Fruit fly (Drosophila melanogaster): ENCODE measurements around the gene CG34293.

Gene CG34293

DNA sequence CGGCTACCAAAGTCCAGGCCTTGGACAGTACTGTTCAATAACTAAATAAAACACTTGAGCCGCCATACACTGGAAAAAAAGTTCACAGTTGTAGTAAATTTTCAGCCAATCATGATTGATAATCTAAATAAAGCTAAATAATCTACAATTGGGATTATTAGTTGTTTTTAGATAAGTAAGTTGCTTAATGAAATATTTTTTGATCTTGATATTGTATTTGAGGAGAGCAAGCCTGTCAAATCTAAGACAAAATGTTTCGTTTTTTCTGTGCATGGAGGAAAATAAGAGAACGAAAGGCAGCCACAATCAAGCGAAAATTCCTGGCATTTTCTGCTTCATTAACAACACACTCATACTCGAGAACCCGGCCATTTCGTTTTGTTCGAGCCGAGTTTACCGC lies 5.8 kb upstream of the CG34293 start (continued):
- peak; percentile 90 for TF ChIP-seq Eip78C (GFP tag)
- TF ChIP-seq CG6854 (GFP tag; optimal IDR thresholded peaks at IDR 0.05), result peak; percentile 72
- peak; percentile 20 for TF ChIP-seq dsx (GFP tag; optimal IDR thresholded peaks at IDR 0.05; ENCODE audit: poor library complexity, severe bottlenecking)
- no peak for TF ChIP-seq CG16779 (tag; optimal IDR thresholded peaks at IDR 0.05)
- TF ChIP-seq svp (GFP tag), result peak; percentile 89
- TF ChIP-seq CG6163 (GFP tag; IDR thresholded peaks at IDR 0.05), result no peak; the same call in 2 of the 3 replicates
- peak; percentile 29 for TF ChIP-seq CG11902 (GFP tag; optimal IDR thresholded peaks at IDR 0.05)
- TF ChIP-seq CG32006 (GFP tag; optimal IDR thresholded peaks at IDR 0.05), result no peak
- no peak for TF ChIP-seq eg (GFP tag; IDR thresholded peaks at IDR 0.05)

DNA sequence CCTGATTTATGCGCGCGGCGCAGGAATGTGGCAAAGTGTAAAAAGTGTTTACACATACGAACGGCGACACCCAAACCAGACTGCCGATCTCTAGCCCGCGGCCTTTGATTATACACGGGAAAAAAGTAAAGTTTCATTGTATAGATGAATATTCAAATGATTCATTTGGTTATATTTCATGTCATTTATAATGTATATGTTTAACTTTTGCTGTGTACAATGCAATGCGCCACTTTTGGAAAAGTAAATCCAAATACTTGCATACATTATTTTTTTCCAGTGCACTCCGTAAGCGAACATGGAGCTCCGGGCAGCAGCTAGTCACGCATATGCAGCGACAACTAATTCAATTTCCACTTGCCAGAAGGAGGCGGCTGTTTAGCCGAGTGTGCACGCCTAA lies 2.0 kb upstream of the CG34293 start:
- TF ChIP-seq Sox14 (GFP tag; optimal IDR thresholded peaks at IDR 0.05) (peak; percentile 57), CG6163 (GFP tag; IDR thresholded peaks at IDR 0.05) (peak; percentile 89), pdm3 (GFP tag; optimal IDR thresholded peaks at IDR 0.05) (peak; percentile 70), CG4318 (GFP tag; optimal IDR thresholded peaks at IDR 0.05) (peak; percentile 84), Met (GFP tag; optimal IDR thresholded peaks at IDR 0.05) (no peak), CG11294 (GFP tag; IDR thresholded peaks at IDR 0.05) (peak; percentile 78), CG15336 (GFP tag; IDR thresholded peaks at IDR 0.05) (peak; percentile 94), Hr4 (GFP tag; optimal IDR thresholded peaks at IDR 0.05) (peak; percentile 90), dsx (GFP tag; optimal IDR thresholded peaks at IDR 0.05; ENCODE audit: poor library complexity, severe bottlenecking) (peak; percentile 64), Eip78C (GFP tag) (peak; percentile 93), CG10631 (GFP tag; optimal IDR thresholded peaks at IDR 0.05) (peak; percentile 68), CG6808 (GFP tag; optimal IDR thresholded peaks at IDR 0.05) (peak; percentile 66), Ets21C (GFP tag; optimal IDR thresholded peaks at IDR 0.05) (no peak), fd85E (GFP tag; optimal IDR thresholded peaks at IDR 0.05) (no peak), lz (GFP tag; optimal IDR thresholded peaks at IDR 0.05) (no peak), CG6276 (GFP tag; optimal IDR thresholded peaks at IDR 0.05) (peak; percentile 93), acj6 (GFP tag; optimal IDR thresholded peaks at IDR 0.05) (peak; percentile 51), CG9139 (GFP tag; optimal IDR thresholded peaks at IDR 0.05) (peak; percentile 39), CG16779 (tag; optimal IDR thresholded peaks at IDR 0.05) (peak; percentile 20), topi (GFP tag; optimal IDR thresholded peaks at IDR 0.05) (no peak), dac (GFP tag; optimal IDR thresholded peaks at IDR 0.05) (peak; percentile 84), CG6854 (GFP tag; optimal IDR thresholded peaks at IDR 0.05) (no peak), Lpt (GFP tag; optimal IDR thresholded peaks at IDR 0.05) (peak; percentile 89), cyc (GFP tag; optimal IDR thresholded peaks at IDR 0.05) (no peak), CG3032 (tag; optimal IDR thresholded peaks at IDR 0.05) (peak; percentile 62), CG8119 (GFP tag; IDR thresholded peaks at IDR 0.05) (peak; percentile 95), CG8632 (GFP tag; optimal IDR thresholded peaks at IDR 0.05) (no peak), CG32006 (GFP tag; optimal IDR thresholded peaks at IDR 0.05) (peak; percentile 92), fkh (GFP tag; optimal IDR thresholded peaks at IDR 0.05) (no peak), Sox15 (GFP tag; optimal IDR thresholded peaks at IDR 0.05) (no peak), Smox (GFP tag; optimal IDR thresholded peaks at IDR 0.05) (no peak), Hr38 (GFP tag; optimal IDR thresholded peaks at IDR 0.05) (peak; percentile 9), CG10669 (GFP tag; optimal IDR thresholded peaks at IDR 0.05) (peak; percentile 47), svp (GFP tag) (peak; percentile 19), CG34406 (GFP tag; optimal IDR thresholded peaks at IDR 0.05) (no peak), esn (GFP tag; optimal IDR thresholded peaks at IDR 0.05) (no peak), spab (GFP tag; optimal IDR thresholded peaks at IDR 0.05) (peak; percentile 54), Ets96B (tag; optimal IDR thresholded peaks at IDR 0.05) (peak; percentile 63), CG3919 (GFP tag; optimal IDR thresholded peaks at IDR 0.05) (peak; percentile 79), CG8319 (GFP tag; optimal IDR thresholded peaks at IDR 0.05) (no peak), OdsH (GFP tag; optimal IDR thresholded peaks at IDR 0.05) (peak; percentile 63), achi (GFP tag; optimal IDR thresholded peaks at IDR 0.05) (peak; percentile 80), eg (GFP tag; IDR thresholded peaks at IDR 0.05) (peak; percentile 91), Eip93F (GFP tag; optimal IDR thresholded peaks at IDR 0.05) (no peak), fd59A (GFP tag; optimal IDR thresholded peaks at IDR 0.05) (peak; percentile 36), Blimp-1 (GFP tag; optimal IDR thresholded peaks at IDR 0.05) (no peak), Hr39 (GFP tag; optimal IDR thresholded peaks at IDR 0.05) (no peak), Eip75B (GFP tag; optimal IDR thresholded peaks at IDR 0.05) (peak; percentile 62)

All from whole organism, prepupa.